Fruit fly (Drosophila melanogaster): Measurements from ENCODE around the gene CG31869.
A peak's percentile ranks its signal among the peaks of the same experiment; 100 is the strongest.

The CG31869 gene

DNA sequence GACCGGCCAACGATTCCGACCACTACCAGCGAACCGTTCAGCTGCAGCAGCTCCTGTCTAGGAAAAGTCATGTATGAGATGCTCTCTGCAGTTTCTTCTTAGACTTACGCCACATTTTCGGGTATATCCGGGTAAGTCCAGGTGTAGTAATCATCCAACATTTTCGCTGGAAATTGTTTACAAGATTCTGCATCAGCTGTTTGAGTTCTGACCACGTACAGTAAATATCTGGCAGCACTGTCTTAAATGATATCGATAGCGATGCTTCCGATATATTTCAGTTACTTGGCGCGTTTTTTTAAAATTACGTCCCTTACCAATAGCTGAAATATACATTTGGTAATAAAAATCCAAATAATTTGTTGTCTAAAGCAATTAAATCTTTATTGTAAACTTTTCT, 57.2 kb downstream of the CG31869 start, which contains the start of gene CG6729 (continued):
- peak; percentile 61; the same call in 1 of the 2 replicates for TF ChIP-seq tna (GFP tag; IDR thresholded peaks at IDR 0.05; ENCODE audit: partially characterized antibody)
- TF ChIP-seq dan (GFP tag; IDR thresholded peaks at IDR 0.05), result no peak
- no peak for TF ChIP-seq p53 (GFP tag; optimal IDR thresholded peaks at IDR 0.05)
- peak; percentile 57 for TF ChIP-seq CG15514 (GFP tag; optimal IDR thresholded peaks at IDR 0.05)
- no peak for TF ChIP-seq Gug (GFP tag; IDR thresholded peaks at IDR 0.05)
- TF ChIP-seq CG13424 (tag; optimal IDR thresholded peaks at IDR 0.05), result no peak
- TF ChIP-seq wek (GFP tag; optimal IDR thresholded peaks at IDR 0.05), result no peak
- TF ChIP-seq phol (tag; optimal IDR thresholded peaks at IDR 0.05), result peak; percentile 51
- TF ChIP-seq CG8281 (tag; optimal IDR thresholded peaks at IDR 0.05), result no peak
- TF ChIP-seq Adf1 (GFP tag; IDR thresholded peaks at IDR 0.05), result no peak
- TF ChIP-seq CG1233 (GFP tag; optimal IDR thresholded peaks at IDR 0.05), result no peak
- peak; percentile 80 for TF ChIP-seq CG6791 (GFP tag; IDR thresholded peaks at IDR 0.05; ENCODE audit: partially characterized antibody)
- peak; percentile 29; the same call in 1 of the 2 replicates for TF ChIP-seq inv (GFP tag; IDR thresholded peaks at IDR 0.05; ENCODE audit: partially characterized antibody)
- peak; percentile 7 for TF ChIP-seq lbe (GFP tag; optimal IDR thresholded peaks at IDR 0.05)
- no peak for TF ChIP-seq slbo (GFP tag; IDR thresholded peaks at IDR 0.05)
- peak; percentile 57 for TF ChIP-seq sna (GFP tag; IDR thresholded peaks at IDR 0.05; ENCODE audit: partially characterized antibody)

DNA sequence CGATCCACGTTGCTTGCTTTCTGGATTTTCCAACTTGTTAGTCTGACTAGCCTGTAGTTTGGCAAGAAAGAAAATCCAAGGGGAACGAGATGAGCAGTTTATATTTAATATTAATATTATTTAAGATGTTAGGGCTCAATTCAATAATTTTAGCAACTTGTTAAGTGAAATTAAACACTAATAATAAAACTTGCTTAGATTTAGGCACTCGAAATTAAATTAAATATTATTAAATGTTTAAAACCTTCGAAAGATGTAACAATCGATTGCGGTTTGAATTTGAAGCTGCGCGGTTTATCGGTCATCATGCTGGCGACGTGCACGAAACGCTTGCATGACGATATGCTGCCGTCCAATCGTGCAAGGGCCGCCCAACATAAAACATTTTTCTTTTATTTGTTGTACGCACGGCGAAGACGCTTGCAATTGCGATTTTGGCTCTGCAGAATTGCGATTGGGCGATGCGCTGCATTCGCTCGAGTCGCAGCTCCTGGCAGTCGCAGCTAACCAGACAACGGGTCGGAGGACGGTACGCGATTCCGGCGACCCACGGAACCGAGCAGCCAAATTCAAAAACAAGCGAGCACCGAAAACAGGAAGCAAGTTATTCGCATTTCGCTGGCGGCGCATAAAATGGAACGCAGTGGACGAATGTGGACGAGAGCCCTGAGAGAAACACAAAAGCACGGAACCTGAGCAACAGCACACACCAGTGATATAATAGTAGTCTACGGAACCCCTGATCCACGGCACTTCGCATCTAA, 63.7 kb downstream of the CG31869 start, which contains the start of the genes Vha16-5 and CG12299:
Vha16-5 (minus strand) TSS at position 51 of the 764 bp plus-strand sequence.
CG12299 (plus strand) TSS at position 353 of the 764 bp plus-strand sequence.
- peak; percentile 91 for TF ChIP-seq Sox102F (GFP tag; optimal IDR thresholded peaks at IDR 0.05)
- peak; percentile 90 for TF ChIP-seq MBD-R2 (GFP tag; IDR thresholded peaks at IDR 0.05)
- peak; percentile 76 for TF ChIP-seq gro (GFP tag; optimal IDR thresholded peaks at IDR 0.05)
- no peak for TF ChIP-seq Nf-YB (GFP tag; optimal IDR thresholded peaks at IDR 0.05)
- no peak for TF ChIP-seq abd-A (tag; optimal IDR thresholded peaks at IDR 0.05)
- peak; percentile 94 for TF ChIP-seq lilli (GFP tag; optimal IDR thresholded peaks at IDR 0.05)
- TF ChIP-seq CG6175 (GFP tag; IDR thresholded peaks at IDR 0.05), result peak; percentile 76; the same call in 2 of the 3 replicates
- peak; percentile 72 for TF ChIP-seq CG9817 (tag; optimal IDR thresholded peaks at IDR 0.05)
- TF ChIP-seq Dbx (GFP tag; IDR thresholded peaks at IDR 0.05), result peak; percentile 91
- TF ChIP-seq BtbVII (GFP tag; optimal IDR thresholded peaks at IDR 0.05), result no peak
- TF ChIP-seq CG12391 (tag; optimal IDR thresholded peaks at IDR 0.05), result peak; percentile 83
- peak; percentile 54 for TF ChIP-seq stwl (tag; optimal IDR thresholded peaks at IDR 0.05)
- peak; percentile 68 for TF ChIP-seq gcm2 (GFP tag; optimal IDR thresholded peaks at IDR 0.05)
- TF ChIP-seq Dip2 (GFP tag; IDR thresholded peaks at IDR 0.05), result no peak
- peak; percentile 61 for TF ChIP-seq CG17186 (GFP tag; optimal IDR thresholded peaks at IDR 0.05)
- TF ChIP-seq Ets65A (GFP tag), result peak; percentile 99
- TF ChIP-seq Dfd (GFP tag; optimal IDR thresholded peaks at IDR 0.05), result no peak
- peak; percentile 83 for TF ChIP-seq PHDP (tag; optimal IDR thresholded peaks at IDR 0.05)
- peak; percentile 51 for TF ChIP-seq CG2202 (tag; optimal IDR thresholded peaks at IDR 0.05)
- TF ChIP-seq CG1529 (GFP tag; optimal IDR thresholded peaks at IDR 0.05), result no peak
- TF ChIP-seq HmgD (GFP tag; optimal IDR thresholded peaks at IDR 0.05), result peak; percentile 91
- TF ChIP-seq wor (GFP tag; IDR thresholded peaks at IDR 0.05), result peak; percentile 77
- TF ChIP-seq CG1647 (GFP tag; optimal IDR thresholded peaks at IDR 0.05), result peak; percentile 92
- TF ChIP-seq CG6654 (GFP tag; optimal IDR thresholded peaks at IDR 0.05), result no peak
- TF ChIP-seq Optix (GFP tag; IDR thresholded peaks at IDR 0.05), result peak; percentile 92
- peak; percentile 95 for TF ChIP-seq vvl (GFP tag; IDR thresholded peaks at IDR 0.05)
- TF ChIP-seq CG12299 (tag; optimal IDR thresholded peaks at IDR 0.05), result peak; percentile 31
- TF ChIP-seq gce (GFP tag; IDR thresholded peaks at IDR 0.05), result no peak
- peak; percentile 80 for TF ChIP-seq CG14014 (GFP tag; IDR thresholded peaks at IDR 0.05)
- TF ChIP-seq CG7839 (tag; optimal IDR thresholded peaks at IDR 0.05), result no peak
- TF ChIP-seq br (optimal IDR thresholded peaks at IDR 0.05), result no peak
- TF ChIP-seq ind (GFP tag; optimal IDR thresholded peaks at IDR 0.05), result peak; percentile 86
- no peak for TF ChIP-seq Asciz (GFP tag; optimal IDR thresholded peaks at IDR 0.05)
- peak; percentile 85 for TF ChIP-seq NC2β (GFP tag; optimal IDR thresholded peaks at IDR 0.05)
